Fruit fly (Drosophila melanogaster): ENCODE results near the gene Tango6.
A peak's percentile ranks its signal among the peaks of the same experiment; 100 is the strongest.

- peak; percentile 37 for TF ChIP-seq CG11723 (GFP tag; optimal IDR thresholded peaks at IDR 0.05)
- peak; percentile 73 for TF ChIP-seq CG13296 (GFP tag; optimal IDR thresholded peaks at IDR 0.05)
- TF ChIP-seq lov (optimal IDR thresholded peaks at IDR 0.05) = no peak
- no peak for TF ChIP-seq lov (GFP tag; IDR thresholded peaks at IDR 0.05)
- TF ChIP-seq slou (GFP tag; optimal IDR thresholded peaks at IDR 0.05) = no peak
- peak; percentile 72 for TF ChIP-seq Max (GFP tag; optimal IDR thresholded peaks at IDR 0.05)
- peak; percentile 57 for TF ChIP-seq az2 (GFP tag; optimal IDR thresholded peaks at IDR 0.05)
- no peak for TF ChIP-seq emc (GFP tag; optimal IDR thresholded peaks at IDR 0.05)
Measured at dm6 chr2L:18974063-18974779, 5.4 kb downstream of the Tango6 start, which contains the start of the genes L2HGDH and CG10431.
